Fruit fly (Drosophila melanogaster) whole organism, larva: ENCODE data around the gene Drsl5.

Experiments used
- noc ChIP-seq: fragments of 200-800 bp; sonication (Bioruptor generic); optimal IDR thresholded peaks from 3 replicates; lab custom pipeline; 2019; ENCODE audit warnings: missing biosample characterization, mild to moderate bottlenecking, missing genetic modification characterization, moderate library complexity

Gene Drsl5

DNA sequence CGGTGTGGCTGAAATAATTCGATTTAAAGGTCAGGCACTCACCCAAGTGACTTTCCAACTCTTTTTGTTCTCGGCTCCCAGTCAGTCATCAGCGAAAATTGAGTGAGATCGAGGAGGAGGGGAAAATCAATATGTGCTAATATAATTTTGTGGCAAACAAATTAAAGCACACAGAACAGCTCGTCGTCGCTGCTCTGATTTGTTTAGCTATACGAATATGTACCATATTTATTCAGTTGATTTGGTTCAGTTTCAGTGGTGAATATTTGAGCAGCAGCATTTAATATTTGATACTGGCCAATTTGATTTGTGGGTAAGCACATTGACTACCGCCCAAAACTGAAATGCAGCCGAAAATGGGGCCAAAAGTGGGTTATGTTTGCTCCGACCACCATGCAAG, 11.2 kb upstream of the Drsl5 start:
- TF ChIP-seq noc (tag; lab: Kevin White, UChicago), result no peak

- TF ChIP-seq noc (tag; lab: Kevin White, UChicago), result peak; percentile 83
Observed at dm6 chr3L:3306515-3306914, 10.1 kb upstream of the Drsl5 start.

DNA sequence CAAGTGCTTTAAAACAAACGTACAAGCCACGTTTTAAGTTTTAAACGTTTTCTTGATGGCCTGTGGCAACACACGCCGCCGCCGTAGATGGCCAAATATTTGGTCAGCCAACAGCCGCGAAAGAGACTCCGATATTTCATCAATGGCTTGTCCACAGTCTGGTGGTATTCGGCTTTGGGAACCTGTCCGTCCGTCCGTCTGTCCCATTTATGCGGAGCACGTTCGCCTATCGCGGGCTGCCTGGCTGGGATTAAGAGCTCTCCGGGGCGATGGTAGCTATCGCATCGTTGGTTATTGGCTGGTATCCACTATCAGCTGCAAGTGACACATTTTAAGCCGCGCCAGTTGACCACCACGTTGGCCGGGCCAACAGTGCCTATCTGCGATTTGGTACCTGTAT, 9.0 kb upstream of the Drsl5 start:
- TF ChIP-seq noc (tag; lab: Kevin White, UChicago), result no peak

dm6 chr3L:3308676-3309613, 7.6 kb upstream of the Drsl5 start:
- TF ChIP-seq noc (tag; lab: Kevin White, UChicago), result peak; percentile 49

DNA sequence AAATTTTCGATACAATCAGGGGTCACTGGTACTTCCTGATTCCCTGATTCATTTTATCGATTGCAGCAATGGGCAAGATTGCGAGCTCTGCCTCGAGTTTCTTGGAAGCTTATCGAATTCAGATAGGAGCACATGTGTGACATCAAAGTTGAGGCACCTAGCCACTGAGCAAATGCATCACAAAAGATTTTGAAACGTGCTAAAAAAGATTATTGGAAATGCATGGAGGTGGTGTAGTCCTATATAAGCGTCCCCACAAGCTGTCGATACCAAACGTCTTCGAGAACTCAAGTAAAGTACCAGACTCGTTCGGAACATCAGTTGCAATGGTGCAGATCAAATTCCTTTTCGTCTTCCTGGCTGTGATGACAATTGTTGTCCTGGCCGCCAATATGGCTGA, 2.5 kb upstream of the Drsl5 start, which contains the start of gene Drsl2:
TSS of gene Drsl2 (plus strand) at position 301 of the 400 bp plus-strand sequence.
- no peak for TF ChIP-seq noc (tag; lab: Kevin White, UChicago)

DNA sequence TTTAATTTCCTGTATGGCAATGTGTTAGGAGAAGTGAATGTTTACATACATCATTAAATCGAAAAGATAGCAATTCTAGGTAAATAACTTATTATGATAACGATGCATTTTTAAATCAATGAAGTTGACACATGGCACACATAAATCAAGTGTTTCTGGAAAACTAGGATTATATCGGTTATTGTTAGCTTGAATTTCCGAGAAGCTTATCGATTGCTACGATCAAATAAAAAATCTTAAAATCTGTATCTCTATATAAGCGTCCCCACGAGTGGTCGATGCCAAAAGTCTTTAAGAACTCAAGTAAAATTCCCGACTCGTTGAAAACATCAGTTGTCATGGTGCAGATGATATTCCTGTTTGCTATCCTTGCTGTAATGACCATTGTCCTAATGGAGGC, 1.9 kb upstream of the Drsl5 start, which contains the start of gene Drsl3:
TSS of gene Drsl3 (plus strand) at position 301 of the 400 bp plus-strand sequence.
- TF ChIP-seq noc (tag; lab: Kevin White, UChicago), result no peak

DNA sequence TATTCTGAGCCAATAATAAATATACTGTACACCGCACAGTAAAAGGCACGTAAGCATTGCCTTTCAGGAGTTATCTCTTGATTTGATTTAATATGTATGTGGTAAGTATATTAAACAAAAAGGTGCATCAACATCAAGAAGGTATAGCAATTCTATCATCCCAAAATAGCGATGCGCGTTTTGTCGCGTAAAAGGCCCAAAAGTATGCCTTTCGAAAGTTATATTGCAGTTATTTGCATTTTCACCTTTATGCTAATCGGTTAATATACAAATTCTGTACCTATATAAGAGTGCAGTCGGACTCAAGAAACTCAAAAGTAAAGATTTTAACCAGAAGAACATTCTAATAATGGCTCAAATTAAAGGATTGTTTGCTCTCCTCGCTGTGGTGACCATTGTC, 1.3 kb upstream of the Drsl5 start, which contains the start of gene Drsl4:
TSS of gene Drsl4 (plus strand) at position 333 of the 400 bp plus-strand sequence.
- no peak for TF ChIP-seq noc (tag; lab: Kevin White, UChicago)

dm6 chr3L:3319223-3319643, 2.7 kb downstream of the Drsl5 start, which contains the start of the genes PIG-C, CG12016 and Dpm2:
TSS of gene PIG-C (minus strand) at chr3L:3319232.
TSS of gene CG12016 (plus strand) at chr3L:3319555.
TSS of gene Dpm2 (plus strand) at chr3L:3319555.
- peak; percentile 16 for TF ChIP-seq noc (tag; lab: Kevin White, UChicago)

dm6 chr3L:3319992-3320732, 3.6 kb downstream of the Drsl5 start:
- TF ChIP-seq noc (tag; lab: Kevin White, UChicago), result peak; percentile 69

DNA sequence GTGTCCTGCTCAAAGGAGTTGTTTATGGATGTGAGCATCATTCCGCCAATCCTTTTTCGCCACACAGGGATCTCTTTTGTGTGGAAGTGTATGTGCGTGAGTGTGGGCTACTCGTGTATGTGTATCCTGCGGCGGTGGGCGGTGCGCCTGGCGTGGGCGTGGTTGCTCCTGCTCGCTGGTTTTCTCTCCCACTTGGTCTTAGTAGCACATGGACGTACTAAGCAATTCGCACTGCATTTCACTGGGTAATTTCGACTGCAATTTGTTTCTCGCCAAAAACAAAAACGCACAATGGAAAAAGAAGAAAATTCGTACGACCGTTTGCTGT, 9.0 kb downstream of the Drsl5 start:
- TF ChIP-seq noc (tag; lab: Kevin White, UChicago), result no peak

DNA sequence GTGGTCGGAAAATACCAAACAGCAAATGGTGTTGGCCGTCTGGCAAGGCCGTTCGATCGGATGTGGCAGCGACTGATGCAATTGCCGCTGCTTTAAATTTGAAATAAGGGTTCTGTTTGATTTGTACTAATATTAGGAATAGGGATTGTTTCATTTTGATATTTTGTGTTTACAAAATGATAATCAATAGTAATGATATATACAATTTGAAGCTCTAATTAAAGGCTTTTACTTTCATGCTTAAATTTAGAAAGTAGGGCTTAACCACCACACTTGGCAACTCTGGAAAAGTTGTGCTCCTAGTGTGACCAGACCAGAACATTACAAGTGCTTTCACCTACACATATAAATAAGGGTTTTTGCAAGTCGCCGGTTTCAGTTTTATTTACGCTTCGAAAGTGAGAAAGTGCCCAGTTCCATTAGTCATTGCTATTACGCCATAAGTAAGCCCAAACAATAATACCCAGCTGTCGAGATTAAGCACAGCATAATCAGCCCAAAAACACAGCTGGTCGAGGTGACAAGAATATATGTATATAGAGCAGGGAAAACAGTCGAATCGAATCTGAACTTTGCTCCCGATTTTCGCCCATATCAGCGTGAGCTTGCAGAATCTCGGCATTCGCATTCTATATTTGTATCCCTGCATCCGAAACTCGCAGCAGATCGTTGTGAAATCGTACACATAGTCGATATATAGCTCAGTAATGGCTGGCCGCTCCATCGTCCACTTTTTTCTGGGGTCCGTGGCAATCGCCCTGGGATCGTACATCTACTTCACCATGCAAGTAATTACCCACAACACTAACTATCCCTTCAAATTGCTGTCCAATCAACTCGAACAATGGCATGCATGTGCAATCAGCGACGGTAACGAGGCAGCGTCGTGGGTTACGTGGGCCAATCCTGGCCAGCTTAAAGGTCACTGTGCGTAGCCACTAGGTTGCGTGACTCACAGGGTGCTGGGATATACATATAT, 9.6 kb downstream of the Drsl5 start, which contains the start of gene Gtpx:
TSS of gene Gtpx (plus strand) at position 341 of the 979 bp plus-strand sequence.
- peak; percentile 30 for TF ChIP-seq noc (tag; lab: Kevin White, UChicago)

DNA sequence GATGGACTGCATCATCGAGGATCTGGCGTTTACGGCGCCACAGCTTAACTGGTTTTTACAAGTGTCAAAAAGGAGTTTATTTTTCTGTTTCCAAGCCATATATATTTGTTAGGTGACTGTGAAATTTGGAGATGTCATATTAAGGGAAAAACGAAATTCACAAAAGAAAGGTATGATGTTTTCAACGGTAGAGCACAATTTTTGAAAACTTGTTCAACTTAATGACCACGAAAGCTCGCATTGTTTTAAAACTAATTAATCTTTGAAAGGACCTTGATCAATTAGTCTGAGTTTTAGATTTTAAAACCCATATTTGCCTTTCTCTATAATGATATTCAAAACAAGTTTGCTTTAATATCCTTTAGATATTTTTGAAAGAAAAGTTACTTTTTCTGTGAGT, 12.2 kb downstream of the Drsl5 start, which contains the start of gene Strip:
TSS of gene Strip (minus strand) at position 101 of the 400 bp plus-strand sequence.
- no peak for TF ChIP-seq noc (tag; lab: Kevin White, UChicago)

DNA sequence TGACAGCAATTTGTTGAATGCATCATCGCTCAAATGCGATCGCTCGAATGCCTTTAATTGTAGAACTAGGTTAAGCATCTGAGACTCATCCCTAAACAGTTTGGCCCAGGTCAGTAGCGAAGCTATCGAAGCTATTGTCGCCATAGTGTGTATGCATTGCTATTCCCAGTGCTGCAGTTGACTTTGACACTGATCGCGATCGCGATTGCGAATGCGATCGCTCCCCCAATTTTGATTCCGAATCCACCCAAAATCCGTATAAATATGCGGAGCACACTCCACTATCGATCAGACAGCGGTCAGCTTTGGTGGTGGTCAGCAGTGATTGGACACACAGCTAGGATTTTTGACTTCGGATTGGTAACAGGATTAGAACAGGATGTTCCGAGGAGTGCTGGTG, 13.2 kb downstream of the Drsl5 start, which contains the start of gene CG14961:
TSS of gene CG14961 (plus strand) at position 301 of the 400 bp plus-strand sequence.
- TF ChIP-seq noc (tag; lab: Kevin White, UChicago), result no peak

DNA sequence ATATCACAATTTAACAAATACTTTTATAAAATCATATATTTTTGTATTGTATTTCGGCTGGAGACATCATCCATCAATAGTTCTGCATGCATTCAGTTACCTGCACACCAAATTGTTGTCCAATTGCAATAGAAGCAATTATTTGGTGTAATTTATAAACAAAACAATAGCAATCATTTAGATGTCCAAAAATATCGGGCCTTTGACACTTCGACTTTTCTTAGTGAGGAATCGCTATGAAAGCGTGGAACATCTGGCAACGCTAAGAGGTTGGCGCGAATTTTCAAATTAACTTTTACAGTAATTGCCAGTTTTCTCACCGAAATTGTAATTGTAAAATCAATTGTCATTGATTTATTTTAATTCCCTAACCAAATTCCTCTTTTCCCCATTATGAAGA, 18.2 kb downstream of the Drsl5 start, which contains the start of gene CG14969:
TSS of gene CG14969 (minus strand) at position 195 of the 400 bp plus-strand sequence.
- no peak for TF ChIP-seq noc (tag; lab: Kevin White, UChicago)
